Worm (Caenorhabditis elegans): ENCODE data around the gene R04B3.3.

- TF ChIP-seq tbx-2 (tag; optimal IDR thresholded peaks at IDR 0.05) (no peak), sea-2 (GFP tag; optimal IDR thresholded peaks at IDR 0.05) (no peak), nhr-12 (tag; optimal IDR thresholded peaks at IDR 0.05) (no peak), egl-27 (tag; optimal IDR thresholded peaks at IDR 0.05) (no peak), ztf-4 (tag; optimal IDR thresholded peaks at IDR 0.05) (no peak), ceh-82 (tag; optimal IDR thresholded peaks at IDR 0.05) (no peak), fkh-10 (GFP tag; optimal IDR thresholded peaks at IDR 0.05) (no peak), mdl-1 (tag; optimal IDR thresholded peaks at IDR 0.05) (no peak), elt-3 (tag; optimal IDR thresholded peaks at IDR 0.05) (no peak)
Observed at ce11 chrX:2450994-2451393, 24.8 kb downstream of the R04B3.3 start.

Data from whole organism, L3 larva.